Worm (Caenorhabditis elegans) whole organism, young adult: Measurements from ENCODE around the gene acs-4.

Experiments used
- B0019.2 ChIP-seq: fragments of 200-800 bp; sonication (Bioruptor generic); conservative IDR thresholded peaks from 2 replicates; pipeline ENCODE4 v1.3.6; 2022; ENCODE audit warnings: missing genetic modification reagents, missing genetic modification characterization, missing compliant biosample characterization
- B0336.3 ChIP-seq: fragments of 200-800 bp; sonication (Bioruptor generic); IDR thresholded peaks from 2 replicates; pipeline ENCODE4 v1.3.6; 2022; ENCODE audit warnings: missing genetic modification characterization, missing compliant biosample characterization
- F10E7.11 ChIP-seq: sonication (generic microtip); optimal IDR thresholded peaks from 2 replicates; lab custom pipeline; 2017; ENCODE audit warnings: mild to moderate bottlenecking, missing genetic modification characterization, moderate library complexity, missing compliant biosample characterization
- F22D6.2 ChIP-seq: sonication (generic microtip); optimal IDR thresholded peaks from 2 replicates; lab custom pipeline; 2016; ENCODE audit warnings: mild to moderate bottlenecking, missing genetic modification characterization, missing compliant biosample characterization
- F52B5.7 ChIP-seq: sonication (generic microtip); optimal IDR thresholded peaks from 2 replicates; lab custom pipeline; 2016; ENCODE audit warnings: mild to moderate bottlenecking, missing genetic modification characterization, missing compliant biosample characterization
- F55B11.4 ChIP-seq: sonication (generic microtip); optimal IDR thresholded peaks from 2 replicates; lab custom pipeline; 2016; ENCODE audit warnings: missing compliant biosample characterization, missing genetic modification characterization, borderline replicate concordance; ENCODE audit not compliant: insufficient read depth
- K11D2.4 ChIP-seq: fragments of 200-800 bp; sonication (Bioruptor generic); IDR thresholded peaks from 2 replicates; pipeline ENCODE4 v1.3.6; 2022; ENCODE audit warnings: missing genetic modification reagents, missing genetic modification characterization, missing compliant biosample characterization
- K12H6.12 ChIP-seq: fragments of 200-800 bp; sonication (Bioruptor generic); optimal IDR thresholded peaks from 2 replicates; lab custom pipeline; 2018; ENCODE audit warnings: mild to moderate bottlenecking, missing genetic modification characterization, missing compliant biosample characterization
- T07F8.4 ChIP-seq: sonication (generic microtip); optimal IDR thresholded peaks from 2 replicates; lab custom pipeline; 2016; ENCODE audit warnings: mild to moderate bottlenecking, missing genetic modification characterization, moderate library complexity, missing compliant biosample characterization
- T26A5.8 ChIP-seq: sonication (generic microtip); optimal IDR thresholded peaks from 2 replicates; lab custom pipeline; 2016; ENCODE audit warnings: missing genetic modification characterization, missing compliant biosample characterization
- Y53F4B.3 ChIP-seq: fragments of 200-800 bp; sonication (Bioruptor generic); IDR thresholded peaks from 2 replicates; pipeline ENCODE4 v1.3.6; 2022; ENCODE audit warnings: missing genetic modification reagents, missing genetic modification characterization, missing compliant biosample characterization
- Y53G8AR.9 ChIP-seq: fragments of 200-800 bp; sonication (Bioruptor generic); conservative IDR thresholded peaks from 2 replicates; pipeline ENCODE4 v1.3.6; 2022; ENCODE audit warnings: missing genetic modification reagents, missing genetic modification characterization, missing compliant biosample characterization
- ZK185.1 ChIP-seq: sonication (generic microtip); optimal IDR thresholded peaks from 2 replicates; lab custom pipeline; 2016; ENCODE audit warnings: mild to moderate bottlenecking, missing genetic modification characterization, missing compliant biosample characterization; ENCODE audit not compliant: poor library complexity, severe bottlenecking
- athp-1 ChIP-seq: sonication (generic microtip); optimal IDR thresholded peaks from 2 replicates; lab custom pipeline; 2017; ENCODE audit warnings: mild to moderate bottlenecking, missing genetic modification characterization, missing compliant biosample characterization
- attf-3 ChIP-seq: fragments of 200-800 bp; sonication (Bioruptor generic); conservative IDR thresholded peaks from 2 replicates; pipeline ENCODE4 v1.3.6; 2022; ENCODE audit warnings: missing genetic modification reagents, missing genetic modification characterization, missing compliant biosample characterization
- bed-2 ChIP-seq: fragments of 200-800 bp; sonication (Bioruptor generic); IDR thresholded peaks from 2 replicates; pipeline ENCODE4 v1.3.6; 2022; ENCODE audit warnings: missing genetic modification reagents, missing genetic modification characterization, missing compliant biosample characterization
- cebp-1 ChIP-seq, 2 experiments: fragments of 200-800 bp in 1 of 2; sonication (Bioruptor generic) in 1 of 2; sonication (generic microtip) in 1 of 2; IDR thresholded peaks in 1 of 2; optimal IDR thresholded peaks in 1 of 2; 2 replicates each; pipeline versions ENCODE4 v1.3.6 to Lab custom; 2017 to 2022; ENCODE audit warnings: missing compliant biosample characterization in 2 of 2, missing genetic modification characterization in 2 of 2, mild to moderate bottlenecking in 1 of 2, missing genetic modification reagents in 1 of 2, moderate library complexity in 1 of 2
- ceh-58 ChIP-seq: fragments of 200-800 bp; sonication (Bioruptor generic); IDR thresholded peaks from 2 replicates; pipeline ENCODE4 v1.3.6; 2022; ENCODE audit warnings: missing genetic modification characterization, missing compliant biosample characterization
- dox-1 ChIP-seq: fragments of 200-800 bp; sonication (Bioruptor generic); IDR thresholded peaks from 2 replicates; pipeline ENCODE4 v1.3.6; 2022; ENCODE audit warnings: missing genetic modification reagents, missing genetic modification characterization, missing compliant biosample characterization
- dpff-1 ChIP-seq: sonication (generic microtip); optimal IDR thresholded peaks from 2 replicates; lab custom pipeline; 2017; ENCODE audit warnings: mild to moderate bottlenecking, missing genetic modification characterization, missing compliant biosample characterization
- egl-18 ChIP-seq: fragments of 200-800 bp; sonication (Bioruptor generic); IDR thresholded peaks from 2 replicates; pipeline ENCODE4 v1.3.6; 2022; ENCODE audit warnings: missing genetic modification reagents, missing genetic modification characterization, missing compliant biosample characterization
- egl-44 ChIP-seq: fragments of 200-800 bp; sonication (Bioruptor generic); IDR thresholded peaks from 2 replicates; pipeline ENCODE4 v1.3.6; 2022; ENCODE audit warnings: missing genetic modification reagents, missing genetic modification characterization, missing compliant biosample characterization
- egrh-3 ChIP-seq: fragments of 200-800 bp; sonication (Bioruptor generic); IDR thresholded peaks from 2 replicates; pipeline ENCODE4 v1.3.6; 2022; ENCODE audit warnings: missing genetic modification reagents, missing genetic modification characterization, missing compliant biosample characterization
- ekl-4 ChIP-seq: fragments of 200-800 bp; sonication (Bioruptor generic); IDR thresholded peaks from 2 replicates; pipeline ENCODE4 v1.3.6; 2022; ENCODE audit warnings: missing genetic modification reagents, missing genetic modification characterization, missing compliant biosample characterization
- ets-4 ChIP-seq: fragments of 200-800 bp; sonication (Bioruptor generic); optimal IDR thresholded peaks from 2 replicates; lab custom pipeline; 2018; ENCODE audit warnings: mild to moderate bottlenecking, missing genetic modification characterization, missing compliant biosample characterization
- gei-17 ChIP-seq: fragments of 200-800 bp; sonication (Bioruptor generic); optimal IDR thresholded peaks from 2 replicates; lab custom pipeline; 2018; ENCODE audit warnings: mild to moderate bottlenecking, missing genetic modification characterization, missing compliant biosample characterization
- him-1 ChIP-seq: sonication (generic microtip); optimal IDR thresholded peaks from 2 replicates; lab custom pipeline; 2016; ENCODE audit warnings: missing genotype, missing genetic modification reagents, missing genetic modification characterization, missing compliant biosample characterization
- hlh-12 ChIP-seq: sonication (generic microtip); optimal IDR thresholded peaks from 2 replicates; lab custom pipeline; 2016; ENCODE audit warnings: missing genetic modification characterization, missing compliant biosample characterization
- hlh-26 ChIP-seq: fragments of 200-800 bp; sonication (Bioruptor generic); conservative IDR thresholded peaks from 2 replicates; pipeline ENCODE4 v1.3.6; 2022; ENCODE audit warnings: missing genetic modification reagents, missing genetic modification characterization, missing compliant biosample characterization
- hsf-1 ChIP-seq: fragments of 200-800 bp; sonication (Bioruptor generic); IDR thresholded peaks from 2 replicates; pipeline ENCODE4 v1.3.6; 2022; ENCODE audit warnings: missing genetic modification reagents, missing genetic modification characterization, missing compliant biosample characterization
- let-607 ChIP-seq, 2 experiments: fragments of 200-800 bp in 1 of 2; sonication (Bioruptor generic) in 1 of 2; sonication (generic microtip) in 1 of 2; optimal IDR thresholded peaks; 2 replicates each; lab custom pipeline; 2016 to 2018; ENCODE audit warnings: mild to moderate bottlenecking in 2 of 2, missing compliant biosample characterization in 2 of 2, missing genetic modification characterization in 2 of 2, moderate library complexity in 2 of 2, missing genotype in 1 of 2
- lsl-1 ChIP-seq: fragments of 200-800 bp; sonication (Bioruptor generic); optimal IDR thresholded peaks from 2 replicates; lab custom pipeline; 2018; ENCODE audit warnings: mild to moderate bottlenecking, missing genetic modification characterization, moderate library complexity, missing compliant biosample characterization
- lsy-27 ChIP-seq: sonication (generic microtip); optimal IDR thresholded peaks from 2 replicates; lab custom pipeline; 2017; ENCODE audit warnings: missing genetic modification characterization, mild to moderate bottlenecking, missing compliant biosample characterization, antibody characterized with exemption, missing genotype, borderline replicate concordance; ENCODE audit not compliant: insufficient read depth
- madf-10 ChIP-seq: sonication (generic microtip); optimal IDR thresholded peaks from 2 replicates; lab custom pipeline; 2016; ENCODE audit warnings: mild to moderate bottlenecking, missing genetic modification characterization, missing compliant biosample characterization
- madf-6 ChIP-seq: fragments of 200-800 bp; sonication (Bioruptor generic); IDR thresholded peaks from 2 replicates; pipeline ENCODE4 v1.3.6; 2022; ENCODE audit warnings: missing genetic modification reagents, missing genetic modification characterization, missing compliant biosample characterization
- mcd-1 ChIP-seq: fragments of 200-800 bp; sonication (Bioruptor generic); IDR thresholded peaks from 2 replicates; pipeline ENCODE4 v1.3.6; 2022; ENCODE audit warnings: missing genetic modification reagents, missing genetic modification characterization, missing compliant biosample characterization
- mel-28 ChIP-seq: sonication (generic microtip); optimal IDR thresholded peaks from 2 replicates; lab custom pipeline; 2016; ENCODE audit warnings: borderline replicate concordance, mild to moderate bottlenecking, missing genetic modification characterization, missing compliant biosample characterization
- mxl-1 ChIP-seq: sonication (generic microtip); optimal IDR thresholded peaks from 2 replicates; lab custom pipeline; 2016; ENCODE audit warnings: missing genetic modification characterization, missing compliant biosample characterization
- nfya-1 ChIP-seq: sonication (generic microtip); optimal IDR thresholded peaks from 2 replicates; lab custom pipeline; 2017; ENCODE audit warnings: antibody characterized with exemption, missing compliant biosample characterization, missing genetic modification characterization, borderline replicate concordance; ENCODE audit not compliant: insufficient read depth
- nfyb-1 ChIP-seq: fragments of 200-800 bp; sonication (Bioruptor generic); IDR thresholded peaks from 2 replicates; pipeline ENCODE4 v1.3.6; 2022; ENCODE audit warnings: missing genetic modification reagents, missing genetic modification characterization, missing compliant biosample characterization
- nhr-120 ChIP-seq: fragments of 200-800 bp; sonication (Bioruptor generic); IDR thresholded peaks from 2 replicates; pipeline ENCODE4 v1.3.6; 2022; ENCODE audit warnings: missing genetic modification characterization, missing compliant biosample characterization
- nhr-90 ChIP-seq: sonication (generic microtip); optimal IDR thresholded peaks from 2 replicates; lab custom pipeline; 2016; ENCODE audit warnings: missing genotype, mild to moderate bottlenecking, missing genetic modification characterization, missing compliant biosample characterization
- snpc-4 ChIP-seq, 5 experiments: fragments of 150-350 bp in 1 of 5; sonication (generic microtip) in 4 of 5; optimal IDR thresholded peaks; 2 replicates each; lab custom pipeline; 2014 to 2018; ENCODE audit warnings: missing genetic modification characterization in 5 of 5, missing biosample characterization in 3 of 5, antibody characterized with exemption in 2 of 5, mild to moderate bottlenecking in 2 of 5, missing compliant biosample characterization in 2 of 5, missing genotype in 2 of 5, moderate library complexity in 2 of 5, missing genetic modification reagents in 1 of 5
- somi-1 ChIP-seq: fragments of 200-800 bp; sonication (Bioruptor generic); optimal IDR thresholded peaks from 2 replicates; lab custom pipeline; 2018; ENCODE audit warnings: mild to moderate bottlenecking, missing genetic modification characterization, missing compliant biosample characterization
- zim-3 ChIP-seq: sonication (generic microtip); optimal IDR thresholded peaks from 2 replicates; lab custom pipeline; 2017; ENCODE audit warnings: mild to moderate bottlenecking, missing genetic modification characterization, moderate library complexity, missing compliant biosample characterization
- ztf-18 ChIP-seq: sonication (generic microtip); optimal IDR thresholded peaks from 2 replicates; lab custom pipeline; 2016; ENCODE audit warnings: missing genotype, mild to moderate bottlenecking, missing genetic modification characterization, missing compliant biosample characterization
- ztf-28 ChIP-seq: fragments of 200-800 bp; sonication (Bioruptor generic); IDR thresholded peaks from 2 replicates; pipeline ENCODE4 v1.3.6; 2022; ENCODE audit warnings: missing genetic modification reagents, missing genetic modification characterization, missing compliant biosample characterization

The acs-4 gene

ce11 chrIII:7153747-7154238 is 13.8 kb upstream of the acs-4 start, which contains the start of gene ogt-1:
ogt-1 (minus strand) TSS chrIII:7153797.
- no peak for TF ChIP-seq egl-18 (GFP tag; lab: Robert Waterston, UW)
- no peak for TF ChIP-seq egl-44
- TF ChIP-seq T07F8.4, result no peak
- peak; percentile 5 for TF ChIP-seq madf-10 (tag; lab: Kevin White, UChicago)
- TF ChIP-seq ZK185.1, result peak; percentile 32
- no peak for TF ChIP-seq B0019.2 (GFP tag; lab: Robert Waterston, UW)
- no peak for TF ChIP-seq snpc-4 (GFP tag; optimal IDR thresholded peaks at IDR 0.05; lab: Kevin White, UChicago)
- peak in 2 of 4 experiments; percentile 56 to 69 for TF ChIP-seq snpc-4 (tag; optimal IDR thresholded peaks at IDR 0.05; lab: Kevin White, UChicago)
- TF ChIP-seq bed-2 (GFP tag; lab: Robert Waterston, UW), result no peak
- no peak for TF ChIP-seq F55B11.4
- TF ChIP-seq nhr-120, result no peak
- TF ChIP-seq nfyb-1 (GFP tag; lab: Robert Waterston, UW), result peak; percentile 57
- TF ChIP-seq somi-1, result no peak
- peak; percentile 65 for TF ChIP-seq dox-1 (GFP tag; lab: Robert Waterston, UW)
- no peak for TF ChIP-seq nfya-1
- no peak for TF ChIP-seq madf-6 (GFP tag; lab: Robert Waterston, UW)
- no peak for TF ChIP-seq Y53F4B.3
- no peak for TF ChIP-seq mxl-1 (tag; lab: Kevin White, UChicago)
- TF ChIP-seq ztf-18 (tag; lab: Kevin White, UChicago), result no peak
- no peak for TF ChIP-seq hlh-12 (tag; lab: Kevin White, UChicago)
- TF ChIP-seq lsy-27 (tag; lab: Kevin White, UChicago), result no peak
- peak; percentile 32 for TF ChIP-seq gei-17 (GFP tag; lab: Kevin White, UChicago)
- TF ChIP-seq ztf-28 (GFP tag; lab: Robert Waterston, UW), result no peak
- TF ChIP-seq F22D6.2 (tag; lab: Kevin White, UChicago), result no peak
- TF ChIP-seq ekl-4 (GFP tag; lab: Robert Waterston, UW), result peak; percentile 69
- TF ChIP-seq T26A5.8 (tag; lab: Kevin White, UChicago), result no peak
- TF ChIP-seq attf-3 (GFP tag; lab: Robert Waterston, UW), result no peak
- peak; percentile 43 for TF ChIP-seq mcd-1 (GFP tag; lab: Robert Waterston, UW)
- no peak for TF ChIP-seq dpff-1 (tag; lab: Kevin White, UChicago)
- TF ChIP-seq hsf-1 (GFP tag; lab: Robert Waterston, UW), result 0 out of 2 replicates have a peak, but pooled peaks have one; percentile 6
- no peak; the same call in 1 of the 2 replicates for TF ChIP-seq egrh-3
- TF ChIP-seq B0336.3, result 0 out of 2 replicates have a peak, but pooled peaks have one; percentile 38
- peak; percentile 63 for TF ChIP-seq K12H6.12 (tag; lab: Kevin White, UChicago)
- no peak for TF ChIP-seq mel-28 (tag; lab: Kevin White, UChicago)
- no peak for TF ChIP-seq ets-4 (GFP tag; lab: Kevin White, UChicago)
- TF ChIP-seq him-1, result no peak
- TF ChIP-seq nhr-90 (tag; lab: Kevin White, UChicago), result no peak
- no peak for TF ChIP-seq F10E7.11 (tag; lab: Kevin White, UChicago)
- TF ChIP-seq K11D2.4 (GFP tag; lab: Robert Waterston, UW), result peak; percentile 58; the same call in 1 of the 2 replicates
- TF ChIP-seq zim-3 (tag; lab: Kevin White, UChicago), result no peak
- TF ChIP-seq ceh-58 (GFP tag; lab: Robert Waterston, UW), result no peak
- TF ChIP-seq hlh-26 (GFP tag; lab: Robert Waterston, UW), result no peak
- TF ChIP-seq cebp-1 (GFP tag; IDR thresholded peaks at IDR 0.05; lab: Robert Waterston, UW), result no peak
- peak; percentile 67 for TF ChIP-seq cebp-1 (tag; optimal IDR thresholded peaks at IDR 0.05; lab: Kevin White, UChicago)
- 0 out of 2 replicates have a peak, but pooled peaks have one; percentile 48 for TF ChIP-seq Y53G8AR.9 (GFP tag; lab: Robert Waterston, UW)
- TF ChIP-seq lsl-1 (GFP tag; lab: Kevin White, UChicago), result no peak
- TF ChIP-seq let-607 (tag; optimal IDR thresholded peaks at IDR 0.05; lab: Kevin White, UChicago), result peak in 1 of 2 experiments; percentile 2
- no peak for TF ChIP-seq F52B5.7 (tag; lab: Kevin White, UChicago)
- peak; percentile 13 for TF ChIP-seq athp-1
